Worm (Caenorhabditis elegans): Measurements from ENCODE around the gene C44B12.3.

DNA sequence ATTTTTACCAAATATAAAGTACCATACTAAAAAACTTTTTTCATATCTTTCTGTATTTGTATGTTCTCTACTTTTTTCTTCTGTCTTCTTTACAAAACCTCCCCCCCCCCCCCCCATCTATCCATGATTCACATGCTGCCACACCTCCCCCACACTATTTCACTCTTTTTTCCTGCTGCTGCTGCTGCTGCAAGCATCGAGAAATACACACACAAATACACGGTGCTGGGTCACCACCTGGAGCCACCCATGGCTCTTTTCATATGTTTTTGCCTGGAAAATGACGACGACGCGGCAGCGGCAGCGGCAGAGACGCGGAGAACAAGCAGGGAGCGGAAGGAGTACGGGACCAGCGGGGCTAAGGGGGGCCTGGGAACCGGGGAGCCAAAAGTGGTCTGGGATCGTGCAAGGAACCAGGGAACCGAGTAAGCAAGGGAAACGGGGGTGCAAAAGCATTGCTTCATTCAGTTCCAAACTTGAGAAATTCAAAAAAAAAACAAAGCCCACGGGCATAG is 35.8 kb upstream of the C44B12.3 start:
- TF ChIP-seq ceh-91 (GFP tag; IDR thresholded peaks at IDR 0.05), result no peak
- TF ChIP-seq Y53G8AR.9 (GFP tag; conservative IDR thresholded peaks at IDR 0.05), result no peak
- TF ChIP-seq B0336.3 (GFP tag; IDR thresholded peaks at IDR 0.05), result no peak
- TF ChIP-seq tbx-9 (tag; optimal IDR thresholded peaks at IDR 0.05; ENCODE audit: borderline replicate concordance), result no peak
- TF ChIP-seq F39B2.1 (GFP tag; IDR thresholded peaks at IDR 0.05), result no peak
- no peak for TF ChIP-seq dpl-1 (GFP tag; optimal IDR thresholded peaks at IDR 0.05)
- no peak for TF ChIP-seq ama-1 (optimal IDR thresholded peaks at IDR 0.05)
- TF ChIP-seq ama-1 (GFP tag; optimal IDR thresholded peaks at IDR 0.05), result no peak
- TF ChIP-seq Y56A3A.18 (GFP tag; IDR thresholded peaks at IDR 0.05), result no peak
- no peak for TF ChIP-seq F57A8.1 (GFP tag; optimal IDR thresholded peaks at IDR 0.05)
- no peak for TF ChIP-seq D2030.7 (GFP tag; IDR thresholded peaks at IDR 0.05)

All from whole organism, young adult.